Worm (Caenorhabditis elegans): Measurements from ENCODE around the gene nhr-204.

- TF ChIP-seq ama-1 (optimal IDR thresholded peaks at IDR 0.05) (no peak), F13C5.2 (tag; optimal IDR thresholded peaks at IDR 0.05) (no peak), flt-1 (GFP tag; IDR thresholded peaks at IDR 0.05) (no peak), ceh-36 (tag; optimal IDR thresholded peaks at IDR 0.05) (no peak)
These were observed 18.3 kb downstream of the nhr-204 start, which contains the start of gene txt-2 for ce11 chrV:240287-240686.

Data from whole organism, early embryonic.